Worm (Caenorhabditis elegans) whole organism, L4/young adult: ENCODE measurements around the gene mlp-1.

Experiments
- W03F9.2 ChIP-seq: fragments of 150-350 bp; optimal IDR thresholded peaks from 2 replicates; lab custom pipeline; 2014; ENCODE audit warnings: missing biosample characterization, missing genetic modification characterization
- dao-5 ChIP-seq: sonication (generic microtip); optimal IDR thresholded peaks from 2 replicates; lab custom pipeline; 2016; ENCODE audit warnings: missing genotype, missing genetic modification characterization, moderate library complexity, missing compliant biosample characterization
- him-1 ChIP-seq: sonication (generic microtip); optimal IDR thresholded peaks from 2 replicates; lab custom pipeline; 2016; ENCODE audit warnings: missing genotype, missing genetic modification reagents, missing genetic modification characterization, missing compliant biosample characterization

The mlp-1 gene

ce11 chrIII:5961560-5961959 lies 13.3 kb downstream of the mlp-1 start:
- TF ChIP-seq W03F9.2 (tag; lab: Kevin White, UChicago) = no peak
- no peak for TF ChIP-seq him-1
- no peak for TF ChIP-seq dao-5 (tag; lab: Kevin White, UChicago)

- TF ChIP-seq dao-5 (tag; lab: Kevin White, UChicago) (no peak), him-1 (no peak), W03F9.2 (tag; lab: Kevin White, UChicago) (no peak)
Measured at ce11 chrIII:5959049-5959448, 15.8 kb downstream of the mlp-1 start.

- TF ChIP-seq W03F9.2 (tag; lab: Kevin White, UChicago) (peak; percentile 51), him-1 (no peak), dao-5 (tag; lab: Kevin White, UChicago) (no peak)
Measured at ce11 chrIII:5958172-5958886, 16.5 kb downstream of the mlp-1 start, which contains the start of the genes nono-1 and nop-1. TSS of gene nono-1 (minus strand) at chrIII:5958246. TSS of gene nop-1 (plus strand) at chrIII:5958722.

- TF ChIP-seq him-1 (no peak), dao-5 (tag; lab: Kevin White, UChicago) (no peak), W03F9.2 (tag; lab: Kevin White, UChicago) (no peak)
Measured at ce11 chrIII:5953913-5954290, 21.0 kb downstream of the mlp-1 start.

- TF ChIP-seq him-1 (no peak), dao-5 (tag; lab: Kevin White, UChicago) (no peak), W03F9.2 (tag; lab: Kevin White, UChicago) (no peak)
Measured at ce11 chrIII:5953041-5953912, 21.6 kb downstream of the mlp-1 start.

- TF ChIP-seq dao-5 (tag; lab: Kevin White, UChicago) (no peak), him-1 (no peak), W03F9.2 (tag; lab: Kevin White, UChicago) (no peak)
Measured at ce11 chrIII:5951589-5952378, 23.1 kb downstream of the mlp-1 start.

ce11 chrIII:5950756-5951345 lies 24.0 kb downstream of the mlp-1 start:
- TF ChIP-seq him-1 = no peak
- no peak for TF ChIP-seq W03F9.2 (tag; lab: Kevin White, UChicago)
- TF ChIP-seq dao-5 (tag; lab: Kevin White, UChicago) = no peak

- TF ChIP-seq dao-5 (tag; lab: Kevin White, UChicago) (no peak), W03F9.2 (tag; lab: Kevin White, UChicago) (no peak), him-1 (no peak)
Measured at ce11 chrIII:5949817-5950216, 25.0 kb downstream of the mlp-1 start.

ce11 chrIII:5948986-5949385 lies 25.9 kb downstream of the mlp-1 start:
- TF ChIP-seq him-1 (no peak), dao-5 (tag; lab: Kevin White, UChicago) (no peak), W03F9.2 (tag; lab: Kevin White, UChicago) (no peak)

- TF ChIP-seq him-1 = no peak
- no peak for TF ChIP-seq W03F9.2 (tag; lab: Kevin White, UChicago)
- TF ChIP-seq dao-5 (tag; lab: Kevin White, UChicago) = no peak
Measured at ce11 chrIII:5948162-5948933, 26.5 kb downstream of the mlp-1 start, which contains the start of the genes F25B5.6 and F25B5.3. TSS of gene F25B5.6 (minus strand) at chrIII:5948733. TSS of gene F25B5.3 (plus strand) at chrIII:5948883.

ce11 chrIII:5945865-5946264 lies 29.0 kb downstream of the mlp-1 start, which contains the start of gene F25B5.5:
TSS of gene F25B5.5 (minus strand) at chrIII:5946124.
- no peak for TF ChIP-seq him-1
- no peak for TF ChIP-seq dao-5 (tag; lab: Kevin White, UChicago)
- TF ChIP-seq W03F9.2 (tag; lab: Kevin White, UChicago) = no peak
